Worm (Caenorhabditis elegans) whole organism, L2 larva: ENCODE results near the gene dpf-5.

Experiments
- gmeb-1 ChIP-seq: fragments of 150-350 bp; optimal IDR thresholded peaks from 2 replicates; lab custom pipeline; 2014; ENCODE audit warnings: missing biosample characterization, missing genetic modification characterization
- lsy-2 ChIP-seq, 2 experiments: fragments of 150-350 bp in 1 of 2; sonication (generic microtip) in 1 of 2; optimal IDR thresholded peaks; 2 replicates each; lab custom pipeline; 2014 to 2017; ENCODE audit warnings: missing biosample characterization in 2 of 2, missing genetic modification characterization in 2 of 2
- nhr-10 ChIP-seq: sonication (generic microtip); optimal IDR thresholded peaks from 2 replicates; lab custom pipeline; 2017; ENCODE audit warnings: missing biosample characterization, missing genetic modification characterization
- snpc-4 ChIP-seq: fragments of 150-350 bp; optimal IDR thresholded peaks from 2 replicates; lab custom pipeline; 2014; ENCODE audit warnings: missing biosample characterization, missing genetic modification characterization
- ztf-11 ChIP-seq: sonication (generic microtip); optimal IDR thresholded peaks from 2 replicates; lab custom pipeline; 2017; ENCODE audit warnings: missing biosample characterization, missing genetic modification characterization

DNA sequence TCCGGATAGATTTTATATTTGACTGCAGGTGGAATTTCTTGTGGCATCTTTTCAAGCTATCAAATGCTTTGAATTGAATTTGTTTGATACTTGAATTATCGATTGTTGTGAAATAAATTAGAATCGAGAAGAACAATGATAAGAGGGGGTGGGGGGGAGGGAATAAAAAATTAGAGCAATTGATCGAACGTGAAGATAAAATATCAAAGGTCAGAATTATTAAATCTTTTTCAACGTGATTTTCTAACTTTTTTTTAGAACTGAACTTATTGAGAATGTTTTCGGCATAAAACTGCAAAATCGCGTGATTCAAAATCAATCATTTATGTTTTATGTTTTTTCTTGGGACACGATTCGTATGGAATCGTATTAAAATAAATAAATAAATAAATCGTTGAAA lies 20.8 kb upstream of the dpf-5 start, which contains the start of gene mpz-4:
- TF ChIP-seq gmeb-1: no peak
- TF ChIP-seq lsy-2 (tag; optimal IDR thresholded peaks at IDR 0.05; lab: Kevin White, UChicago): no peak
- no peak for TF ChIP-seq ztf-11 (tag; lab: Kevin White, UChicago)
- TF ChIP-seq nhr-10 (tag; lab: Kevin White, UChicago): no peak
- no peak for TF ChIP-seq snpc-4 (tag; lab: Kevin White, UChicago)
